Worm (Caenorhabditis elegans): ENCODE results near the gene ilys-2.

ce11 chrIV:2507824-2508223, 40.3 kb downstream of the ilys-2 start, which contains the start of gene Y69A2AR.22:
- no peak for TF ChIP-seq mep-1 (tag; optimal IDR thresholded peaks at IDR 0.05)
- TF ChIP-seq unc-30 (tag; optimal IDR thresholded peaks at IDR 0.05): no peak
- TF ChIP-seq nhr-76 (tag; optimal IDR thresholded peaks at IDR 0.05): no peak
- TF ChIP-seq nhr-28 (tag; optimal IDR thresholded peaks at IDR 0.05): no peak
- TF ChIP-seq snpc-4 (tag; optimal IDR thresholded peaks at IDR 0.05): no peak
- TF ChIP-seq ama-1 (optimal IDR thresholded peaks at IDR 0.05): no peak
- TF ChIP-seq nhr-12 (tag; optimal IDR thresholded peaks at IDR 0.05): no peak
- TF ChIP-seq pqm-1 (tag; optimal IDR thresholded peaks at IDR 0.05): no peak

Measured in whole organism, L1 larva.